Worm (Caenorhabditis elegans) whole organism, young adult: ENCODE results near the gene cysl-2.

Experiments used
- B0336.3 ChIP-seq: fragments of 200-800 bp; sonication (Bioruptor generic); IDR thresholded peaks from 2 replicates; pipeline ENCODE4 v1.3.6; 2022; ENCODE audit warnings: missing genetic modification characterization, missing compliant biosample characterization
- Y53F4B.3 ChIP-seq: fragments of 200-800 bp; sonication (Bioruptor generic); IDR thresholded peaks from 2 replicates; pipeline ENCODE4 v1.3.6; 2022; ENCODE audit warnings: missing genetic modification reagents, missing genetic modification characterization, missing compliant biosample characterization
- ZK185.1 ChIP-seq: sonication (generic microtip); optimal IDR thresholded peaks from 2 replicates; lab custom pipeline; 2016; ENCODE audit warnings: mild to moderate bottlenecking, missing genetic modification characterization, missing compliant biosample characterization; ENCODE audit not compliant: poor library complexity, severe bottlenecking
- attf-6 ChIP-seq: fragments of 200-800 bp; sonication (Bioruptor generic); IDR thresholded peaks from 2 replicates; pipeline ENCODE4 v1.3.6; 2022; ENCODE audit warnings: missing genetic modification reagents, missing genetic modification characterization, missing compliant biosample characterization
- efl-1 ChIP-seq: fragments of 150-350 bp; optimal IDR thresholded peaks from 2 replicates; lab custom pipeline; 2014; ENCODE audit warnings: missing biosample characterization, missing genetic modification reagents, missing genetic modification characterization
- gei-17 ChIP-seq: fragments of 200-800 bp; sonication (Bioruptor generic); optimal IDR thresholded peaks from 2 replicates; lab custom pipeline; 2018; ENCODE audit warnings: mild to moderate bottlenecking, missing genetic modification characterization, missing compliant biosample characterization
- madf-6 ChIP-seq: fragments of 200-800 bp; sonication (Bioruptor generic); IDR thresholded peaks from 2 replicates; pipeline ENCODE4 v1.3.6; 2022; ENCODE audit warnings: missing genetic modification reagents, missing genetic modification characterization, missing compliant biosample characterization
- mxl-1 ChIP-seq: sonication (generic microtip); optimal IDR thresholded peaks from 2 replicates; lab custom pipeline; 2016; ENCODE audit warnings: missing genetic modification characterization, missing compliant biosample characterization
- sdz-38 ChIP-seq: sonication (generic microtip); optimal IDR thresholded peaks from 2 replicates; lab custom pipeline; 2016; ENCODE audit warnings: missing genotype, missing genetic modification characterization, missing compliant biosample characterization
- snpc-1.3 ChIP-seq: sonication (generic microtip); optimal IDR thresholded peaks from 2 replicates; lab custom pipeline; 2017; ENCODE audit warnings: missing genetic modification characterization, mild to moderate bottlenecking, missing compliant biosample characterization, antibody characterized with exemption, moderate library complexity, missing genotype, missing genetic modification reagents; ENCODE audit not compliant: insufficient read depth
- ztf-26 ChIP-seq: sonication (generic microtip); optimal IDR thresholded peaks from 2 replicates; lab custom pipeline; 2017; ENCODE audit warnings: missing genetic modification characterization, missing compliant biosample characterization

Gene cysl-2

DNA sequence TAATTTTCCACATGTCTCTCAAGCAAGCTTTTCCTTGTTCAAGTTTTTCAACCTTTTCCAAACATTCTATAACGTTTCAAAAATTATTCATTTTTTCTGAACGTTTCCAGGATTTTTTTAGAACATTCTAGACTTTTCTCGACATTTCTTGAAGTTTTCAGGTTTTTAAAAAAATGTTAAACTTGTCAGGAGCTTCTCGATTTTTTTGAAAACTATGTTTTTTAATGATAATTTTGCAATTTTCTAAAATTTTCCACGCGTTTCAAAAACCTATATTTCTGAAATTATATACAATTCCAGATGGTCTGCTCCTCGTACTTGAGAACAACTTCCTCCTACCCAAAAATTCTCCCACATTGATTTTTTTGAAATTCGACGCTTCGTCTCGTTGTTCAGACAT is 38.9 kb downstream of the cysl-2 start, which contains the start of gene dmsr-6:
dmsr-6 (plus strand) TSS at position 301 of the 400 bp plus-strand sequence.
- TF ChIP-seq gei-17 (GFP tag; lab: Kevin White, UChicago) = no peak
- no peak for TF ChIP-seq sdz-38 (tag; lab: Kevin White, UChicago)
- TF ChIP-seq, all 124 proteins: peak for 0

DNA sequence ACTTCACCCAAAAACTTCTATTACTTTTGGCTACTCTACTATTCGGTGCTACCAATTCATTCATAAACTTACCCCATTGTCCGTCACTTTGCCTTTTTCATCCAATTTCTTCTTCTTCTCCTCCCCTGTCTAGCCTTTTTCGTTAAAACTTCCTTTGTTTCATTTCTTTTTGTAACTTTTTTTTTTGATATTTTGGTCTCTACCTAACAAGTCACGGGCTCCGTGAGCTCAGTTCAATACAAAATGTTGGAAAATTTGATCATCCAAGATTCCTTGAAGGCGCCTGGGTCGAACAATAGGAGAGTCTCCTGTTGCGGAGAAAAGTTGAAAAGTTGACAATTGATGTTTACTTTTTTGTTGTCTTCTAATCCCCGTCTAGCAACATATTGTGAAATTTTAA is 42.3 kb downstream of the cysl-2 start:
- TF ChIP-seq efl-1 (no peak), mxl-1 (tag; lab: Kevin White, UChicago) (no peak), ztf-26 (tag; lab: Kevin White, UChicago) (no peak), madf-6 (GFP tag; lab: Robert Waterston, UW) (no peak), ZK185.1 (tag; lab: Kevin White, UChicago) (no peak), attf-6 (GFP tag; lab: Robert Waterston, UW) (no peak), Y53F4B.3 (no peak), snpc-1.3 (tag; lab: Kevin White, UChicago) (no peak), B0336.3 (GFP tag; lab: Robert Waterston, UW) (no peak)
